Fruit fly (Drosophila melanogaster) whole organism, embryonic: ENCODE measurements around the gene CG10589.

ENCODE experiments used
- Abd-B ChIP-seq: fragments of 200-800 bp; sonication (Bioruptor generic); optimal IDR thresholded peaks from 2 replicates; lab custom pipeline; 2018; ENCODE audit warnings: missing biosample characterization, mild to moderate bottlenecking, missing genetic modification characterization, moderate library complexity
- CG1024 ChIP-seq: fragments of 200-800 bp; sonication (Bioruptor generic); IDR thresholded peaks from 2 replicates; pipeline ENCODE4 v1.3.6; 2022; ENCODE audit warnings: missing biosample characterization, missing genetic modification characterization
- CG10321 ChIP-seq: fragments of 200-800 bp; sonication (Bioruptor generic); IDR thresholded peaks from 2 replicates; pipeline ENCODE4 v1.3.6; 2022; ENCODE audit warnings: missing biosample characterization, missing genetic modification characterization
- CG11093 ChIP-seq: fragments of 200-800 bp; sonication (Bioruptor generic); IDR thresholded peaks from 3 replicates; pipeline ENCODE4 v1.3.6; 2022; ENCODE audit warnings: missing biosample characterization, missing genetic modification characterization
- CG11504 ChIP-seq: fragments of 200-800 bp; sonication (Bioruptor generic); optimal IDR thresholded peaks from 3 replicates; lab custom pipeline; 2019; ENCODE audit warnings: missing biosample characterization, mild to moderate bottlenecking, missing genetic modification characterization, moderate library complexity
- CG12299 ChIP-seq: fragments of 200-800 bp; sonication (Bioruptor generic); optimal IDR thresholded peaks from 2 replicates; lab custom pipeline; 2018; ENCODE audit warnings: missing biosample characterization, mild to moderate bottlenecking, missing genetic modification characterization
- CG12391 ChIP-seq: fragments of 200-800 bp; sonication (Bioruptor generic); optimal IDR thresholded peaks from 3 replicates; lab custom pipeline; 2018; ENCODE audit warnings: missing biosample characterization, mild to moderate bottlenecking, missing genetic modification characterization, moderate library complexity
- CG15269 ChIP-seq: fragments of 200-800 bp; sonication (Bioruptor generic); optimal IDR thresholded peaks from 2 replicates; lab custom pipeline; 2018; ENCODE audit warnings: missing biosample characterization, mild to moderate bottlenecking, missing genetic modification characterization, moderate library complexity
- CG15479 ChIP-seq: fragments of 200-800 bp; sonication (Bioruptor generic); optimal IDR thresholded peaks from 3 replicates; lab custom pipeline; 2019; ENCODE audit warnings: missing biosample characterization, mild to moderate bottlenecking, missing genetic modification characterization, moderate library complexity
- CG17361 ChIP-seq: fragments of 200-800 bp; sonication (Bioruptor generic); IDR thresholded peaks from 3 replicates; pipeline ENCODE4 v1.3.6; 2022; ENCODE audit warnings: missing biosample characterization, missing genetic modification characterization
- CG18262 ChIP-seq: fragments of 200-800 bp; optimal IDR thresholded peaks from 3 replicates; lab custom pipeline; 2019; ENCODE audit warnings: missing biosample characterization, mild to moderate bottlenecking, missing genetic modification characterization, moderate library complexity
- CG31441 ChIP-seq: fragments of 200-800 bp; sonication (Bioruptor generic); IDR thresholded peaks from 2 replicates; pipeline ENCODE4 v1.3.6; 2022; ENCODE audit warnings: missing biosample characterization, missing genetic modification characterization
- CG6854 ChIP-seq: fragments of 200-800 bp; sonication (Bioruptor generic); optimal IDR thresholded peaks from 3 replicates; lab custom pipeline; 2017; ENCODE audit warnings: missing biosample characterization, mild to moderate bottlenecking, missing genetic modification characterization
- CG7839 ChIP-seq: fragments of 200-800 bp; sonication (Bioruptor generic); optimal IDR thresholded peaks from 3 replicates; lab custom pipeline; 2018; ENCODE audit warnings: missing biosample characterization, mild to moderate bottlenecking, missing genetic modification characterization, moderate library complexity
- CG8924 ChIP-seq: fragments of 200-800 bp; optimal IDR thresholded peaks from 3 replicates; lab custom pipeline; 2019; ENCODE audit warnings: missing biosample characterization, mild to moderate bottlenecking, missing genetic modification characterization, moderate library complexity
- CG8944 ChIP-seq: fragments of 200-800 bp; sonication (Bioruptor generic); optimal IDR thresholded peaks from 3 replicates; lab custom pipeline; 2016; ENCODE audit warnings: missing biosample characterization, missing genetic modification characterization
- CoRest ChIP-seq: fragments of 200-800 bp; sonication (Bioruptor generic); optimal IDR thresholded peaks from 3 replicates; lab custom pipeline; 2018; ENCODE audit warnings: missing biosample characterization, mild to moderate bottlenecking, missing genetic modification characterization, moderate library complexity
- Hmx ChIP-seq: fragments of 200-800 bp; sonication (Bioruptor generic); optimal IDR thresholded peaks from 2 replicates; lab custom pipeline; 2016; ENCODE audit warnings: missing biosample characterization, missing genetic modification characterization
- Hsf ChIP-seq: fragments of 200-800 bp; sonication (Bioruptor generic); optimal IDR thresholded peaks from 3 replicates; lab custom pipeline; 2016; ENCODE audit warnings: missing biosample characterization, missing genetic modification characterization
- Kr ChIP-seq: fragments of 200-800 bp; sonication (Bioruptor generic); optimal IDR thresholded peaks from 2 replicates; lab custom pipeline; 2017; ENCODE audit warnings: missing biosample characterization, mild to moderate bottlenecking, missing genetic modification characterization
- Mad ChIP-seq: fragments of 200-800 bp; sonication (Bioruptor generic); optimal IDR thresholded peaks from 2 replicates; lab custom pipeline; 2016; ENCODE audit warnings: missing biosample characterization, missing genetic modification characterization
- Med ChIP-seq: fragments of 200-800 bp; sonication (Bioruptor generic); peaks from one replicate; lab custom pipeline; 2016; ENCODE audit warnings: missing biosample characterization, missing genetic modification characterization, mild to moderate bottlenecking, inconsistent platforms, moderate library complexity
- NfI ChIP-seq: fragments of 200-800 bp; sonication (Bioruptor generic); optimal IDR thresholded peaks from 3 replicates; lab custom pipeline; 2018; ENCODE audit warnings: missing biosample characterization, mild to moderate bottlenecking, missing genetic modification characterization, moderate library complexity
- Pdp1 ChIP-seq, 2 experiments: fragments of 200-800 bp; sonication (Bioruptor generic); optimal IDR thresholded peaks; 3 replicates each; lab custom pipeline; 2016; ENCODE audit warnings: missing biosample characterization in 2 of 2, missing genetic modification characterization in 2 of 2, mild to moderate bottlenecking in 1 of 2, moderate library complexity in 1 of 2
- Sox102F ChIP-seq: fragments of 200-800 bp; sonication (Bioruptor generic); optimal IDR thresholded peaks from 2 replicates; lab custom pipeline; 2018; ENCODE audit warnings: missing biosample characterization, mild to moderate bottlenecking, missing genetic modification characterization, moderate library complexity
- Ssrp ChIP-seq: fragments of 200-800 bp; sonication (Bioruptor generic); optimal IDR thresholded peaks from 2 replicates; lab custom pipeline; 2018; ENCODE audit warnings: missing biosample characterization, mild to moderate bottlenecking, missing genetic modification characterization, moderate library complexity
- Taf1 ChIP-seq: fragments of 200-800 bp; sonication (Bioruptor generic); IDR thresholded peaks from 2 replicates; pipeline ENCODE4 v1.3.6; 2022; ENCODE audit warnings: missing biosample characterization, missing genetic modification characterization
- Xbp1 ChIP-seq: fragments of 200-800 bp; sonication (Bioruptor generic); optimal IDR thresholded peaks from 3 replicates; lab custom pipeline; 2016; ENCODE audit warnings: missing biosample characterization, mild to moderate bottlenecking, missing genetic modification characterization
- YL-1 ChIP-seq: fragments of 200-800 bp; sonication (Bioruptor generic); optimal IDR thresholded peaks from 3 replicates; lab custom pipeline; 2017; ENCODE audit warnings: missing biosample characterization, mild to moderate bottlenecking, missing genetic modification characterization
- abd-A ChIP-seq: fragments of 200-800 bp; sonication (Bioruptor generic); optimal IDR thresholded peaks from 3 replicates; lab custom pipeline; 2019; ENCODE audit warnings: missing biosample characterization, mild to moderate bottlenecking, missing genetic modification characterization, moderate library complexity
- chif ChIP-seq, 2 experiments: fragments of 200-800 bp; sonication (Bioruptor generic); optimal IDR thresholded peaks; 3 replicates each; lab custom pipeline; 2016; ENCODE audit warnings: missing biosample characterization in 2 of 2, missing genetic modification characterization in 2 of 2
- da ChIP-seq: fragments of 200-800 bp; sonication (Bioruptor generic); optimal IDR thresholded peaks from 2 replicates; lab custom pipeline; 2016; ENCODE audit warnings: missing biosample characterization, missing genetic modification characterization
- danr ChIP-seq: fragments of 200-800 bp; sonication (Bioruptor generic); IDR thresholded peaks from 2 replicates; pipeline ENCODE4 v1.3.6; 2022; ENCODE audit warnings: missing biosample characterization, missing genetic modification characterization
- dmrt11E ChIP-seq: fragments of 200-800 bp; sonication (Bioruptor generic); optimal IDR thresholded peaks from 3 replicates; lab custom pipeline; 2018; ENCODE audit warnings: missing biosample characterization, mild to moderate bottlenecking, missing genetic modification characterization, moderate library complexity
- gcm ChIP-seq: fragments of 200-800 bp; sonication (Bioruptor generic); optimal IDR thresholded peaks from 2 replicates; lab custom pipeline; 2019; ENCODE audit warnings: missing biosample characterization, mild to moderate bottlenecking, missing genetic modification characterization, moderate library complexity
- gem ChIP-seq: fragments of 200-800 bp; sonication (Bioruptor generic); optimal IDR thresholded peaks from 2 replicates; lab custom pipeline; 2019; ENCODE audit warnings: missing biosample characterization, mild to moderate bottlenecking, missing genetic modification characterization, moderate library complexity
- hth ChIP-seq: fragments of >200 bp; optimal IDR thresholded peaks from 2 replicates; lab custom pipeline; 2017; ENCODE audit warnings: inconsistent platforms
- kay ChIP-seq: fragments of 200-800 bp; sonication (Bioruptor generic); optimal IDR thresholded peaks from 2 replicates; lab custom pipeline; 2016; ENCODE audit warnings: missing biosample characterization, missing genetic modification characterization
- lilli ChIP-seq: fragments of 200-800 bp; sonication (Bioruptor generic); optimal IDR thresholded peaks from 3 replicates; lab custom pipeline; 2016; ENCODE audit warnings: missing biosample characterization, missing genetic modification characterization
- nau ChIP-seq: fragments of 200-800 bp; sonication (Bioruptor generic); optimal IDR thresholded peaks from 3 replicates; lab custom pipeline; 2017; ENCODE audit warnings: missing biosample characterization, mild to moderate bottlenecking, missing genetic modification characterization, missing genetic modification reagents
- nmo ChIP-seq: fragments of 200-800 bp; sonication (Bioruptor generic); optimal IDR thresholded peaks from 2 replicates; lab custom pipeline; 2018; ENCODE audit warnings: missing biosample characterization, mild to moderate bottlenecking, missing genetic modification characterization, moderate library complexity
- row ChIP-seq: fragments of 200-800 bp; sonication (Bioruptor generic); IDR thresholded peaks from 3 replicates; pipeline ENCODE4 v1.3.6; 2022; ENCODE audit warnings: missing biosample characterization, missing genetic modification characterization
- sd ChIP-seq: fragments of 200-800 bp; sonication (Bioruptor generic); optimal IDR thresholded peaks from 3 replicates; lab custom pipeline; 2018; ENCODE audit warnings: missing biosample characterization, mild to moderate bottlenecking, missing genetic modification characterization, moderate library complexity
- sens ChIP-seq: fragments of 200-800 bp; sonication (Bioruptor generic); peaks from one replicate; lab custom pipeline; 2016; ENCODE audit warnings: missing biosample characterization, missing genetic modification characterization
- shn ChIP-seq: fragments of 200-800 bp; sonication (Bioruptor generic); optimal IDR thresholded peaks from 3 replicates; lab custom pipeline; 2016; ENCODE audit warnings: missing biosample characterization, missing genetic modification characterization
- tup ChIP-seq: fragments of 200-800 bp; sonication (Bioruptor generic); optimal IDR thresholded peaks from 2 replicates; lab custom pipeline; 2016; ENCODE audit warnings: missing biosample characterization, mild to moderate bottlenecking, missing genetic modification characterization, moderate library complexity
- twi ChIP-seq: fragments of 200-800 bp; optimal IDR thresholded peaks from 2 replicates; lab custom pipeline; 2019; ENCODE audit warnings: missing biosample characterization, mild to moderate bottlenecking, missing genetic modification characterization, moderate library complexity
- tx ChIP-seq: fragments of 200-800 bp; sonication (Bioruptor generic); optimal IDR thresholded peaks from 2 replicates; lab custom pipeline; 2016; ENCODE audit warnings: missing biosample characterization, missing genetic modification characterization

The CG10589 gene

DNA sequence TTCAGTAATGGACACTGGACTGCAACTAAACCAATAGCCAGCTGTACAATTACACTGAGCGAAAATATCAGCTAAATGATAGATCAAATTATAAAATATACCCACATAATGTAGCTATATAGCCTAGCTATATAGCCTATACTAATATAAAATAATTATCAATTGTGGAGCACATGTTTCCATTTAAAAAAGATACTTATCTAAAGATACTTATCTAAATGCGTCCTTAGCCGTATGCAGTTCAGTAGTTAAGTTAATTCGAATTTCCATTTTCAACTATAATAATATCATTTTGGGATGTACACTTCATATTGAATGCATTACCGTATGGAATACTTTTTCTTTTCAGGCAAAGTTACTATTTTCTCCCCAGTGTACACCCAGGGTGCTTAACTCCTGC lies 8.7 kb upstream of the CG10589 start (continued):
- TF ChIP-seq danr (no peak), CG8924 (tag; lab: Kevin White, UChicago) (peak; percentile 23), nau (GFP tag; lab: Kevin White, UChicago) (no peak)

dm6 chr3L:20920495-20920894 lies 7.1 kb upstream of the CG10589 start:
- TF ChIP-seq CG15269 (peak; percentile 34), twi (tag; lab: Kevin White, UChicago) (peak; percentile 59), Abd-B (peak; percentile 45), CG15479 (GFP tag; lab: Kevin White, UChicago) (no peak), gcm (GFP tag; lab: Kevin White, UChicago) (no peak), abd-A (tag; lab: Kevin White, UChicago) (no peak), Med (GFP tag; lab: Kevin White, UChicago) (peak; percentile 49), sd (tag; lab: Kevin White, UChicago) (peak; percentile 61)

dm6 chr3L:20921859-20922258 lies 5.8 kb upstream of the CG10589 start:
- no peak for TF ChIP-seq YL-1 (GFP tag; lab: Kevin White, UChicago)
- no peak for TF ChIP-seq tx (GFP tag; lab: Kevin White, UChicago)
- peak in 1 of 2 experiments; percentile 15 for TF ChIP-seq Pdp1 (GFP tag; optimal IDR thresholded peaks at IDR 0.05; lab: Kevin White, UChicago)
- TF ChIP-seq CG31441 (GFP tag; lab: Robert Waterston, UW) = 0 out of 2 replicates have a peak, but pooled peaks have one; percentile 21
- TF ChIP-seq chif (GFP tag; optimal IDR thresholded peaks at IDR 0.05; lab: Kevin White, UChicago) = peak in 1 of 2 experiments; percentile 2
- TF ChIP-seq gem (tag; lab: Kevin White, UChicago) = peak; percentile 54
- peak; percentile 27 for TF ChIP-seq Ssrp
- no peak for TF ChIP-seq Hmx (GFP tag; lab: Kevin White, UChicago)
- peak; percentile 25 for TF ChIP-seq Sox102F (GFP tag; lab: Kevin White, UChicago)
- TF ChIP-seq da (GFP tag; lab: Kevin White, UChicago) = no peak
- no peak for TF ChIP-seq CG11093
- no peak for TF ChIP-seq Taf1 (GFP tag; lab: Robert Waterston, UW)
- no peak for TF ChIP-seq CG8944
- peak; percentile 25 for TF ChIP-seq dmrt11E (tag; lab: Kevin White, UChicago)
- peak; percentile 22 for TF ChIP-seq CG11504 (tag; lab: Kevin White, UChicago)
- TF ChIP-seq Xbp1 (GFP tag; lab: Kevin White, UChicago) = peak; percentile 16
- TF ChIP-seq CG1024 = no peak
- TF ChIP-seq NfI (GFP tag; lab: Kevin White, UChicago) = peak; percentile 19
- TF ChIP-seq CG12391 (tag; lab: Kevin White, UChicago) = peak; percentile 3
- peak; percentile 36; the same call in 1 of the 3 replicates for TF ChIP-seq row (GFP tag; lab: Robert Waterston, UW)
- TF ChIP-seq nmo (GFP tag; lab: Kevin White, UChicago) = peak; percentile 1
- TF ChIP-seq CoRest (tag; lab: Kevin White, UChicago) = peak; percentile 39
- TF ChIP-seq CG7839 (tag; lab: Kevin White, UChicago) = peak; percentile 38
- TF ChIP-seq sens (GFP tag; lab: Kevin White, UChicago) = peak; percentile 86
- no peak for TF ChIP-seq Mad
- TF ChIP-seq CG18262 (tag; lab: Kevin White, UChicago) = peak; percentile 43
- TF ChIP-seq CG17361 (GFP tag; lab: Robert Waterston, UW) = peak; percentile 52; the same call in 2 of the 3 replicates
- TF ChIP-seq CG10321 = no peak
- no peak for TF ChIP-seq CG6854 (GFP tag; lab: Kevin White, UChicago)
- TF ChIP-seq Hsf (GFP tag; lab: Kevin White, UChicago) = peak; percentile 14
- no peak for TF ChIP-seq Kr
- TF ChIP-seq shn = no peak
- peak; percentile 18 for TF ChIP-seq lilli
- TF ChIP-seq kay (GFP tag; lab: Kevin White, UChicago) = no peak
- TF ChIP-seq tup (GFP tag; lab: Kevin White, UChicago) = no peak
- no peak for TF ChIP-seq hth
- no peak for TF ChIP-seq CG12299 (tag; lab: Kevin White, UChicago)
